Fruit fly (Drosophila melanogaster): Measurements from ENCODE around the gene Prx6a.

The Prx6a gene

DNA sequence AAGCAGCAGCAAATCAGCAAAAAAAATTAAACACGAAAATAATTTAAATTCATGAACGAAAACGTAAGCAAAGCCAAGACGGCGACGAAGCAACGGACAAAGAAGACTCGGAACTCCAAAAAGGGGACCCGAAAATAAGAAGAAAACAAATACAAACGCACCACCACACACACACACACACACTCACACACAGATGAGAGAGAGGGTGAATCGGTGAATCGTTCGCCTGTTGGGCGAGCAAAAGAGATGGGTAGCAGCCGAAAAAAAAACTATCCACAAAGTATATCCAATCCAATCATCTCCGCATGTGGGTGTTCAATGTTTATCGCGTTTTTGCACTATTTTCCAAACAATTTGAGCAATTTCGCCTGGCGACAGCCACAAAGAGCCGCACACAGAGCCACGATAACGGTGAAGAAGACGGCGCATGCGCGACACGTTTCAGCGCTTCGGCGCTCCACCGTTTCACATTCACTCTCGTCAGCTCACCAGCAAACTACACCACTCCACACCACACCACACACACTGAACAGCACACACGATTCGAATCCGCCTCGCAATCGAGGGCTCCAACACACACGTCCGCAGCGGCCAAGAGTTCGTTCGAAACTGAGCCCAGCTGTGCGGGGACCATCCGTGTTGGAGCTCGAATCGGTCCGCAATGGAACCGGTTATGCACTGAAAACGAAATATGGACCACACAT is 48.2 kb downstream of the Prx6a start, which contains the start of gene Duox:
Gene Duox, minus strand, starts transcription at position 612 of the 704 bp plus-strand sequence.
- TF ChIP-seq Hr78 (GFP tag; optimal IDR thresholded peaks at IDR 0.05) (no peak), Dfd (GFP tag; optimal IDR thresholded peaks at IDR 0.05) (no peak), pan (optimal IDR thresholded peaks at IDR 0.05) (no peak), foxo (GFP tag; optimal IDR thresholded peaks at IDR 0.05) (no peak), Hr83 (GFP tag; optimal IDR thresholded peaks at IDR 0.05; ENCODE audit: poor library complexity, severe bottlenecking) (peak; percentile 74), Abd-B (GFP tag; optimal IDR thresholded peaks at IDR 0.05) (no peak), psq (GFP tag; optimal IDR thresholded peaks at IDR 0.05) (peak; percentile 89), br (GFP tag; optimal IDR thresholded peaks at IDR 0.05) (no peak), Vsx2 (GFP tag; optimal IDR thresholded peaks at IDR 0.05; ENCODE audit: partially characterized antibody) (peak; percentile 7), ey (GFP tag; optimal IDR thresholded peaks at IDR 0.05) (no peak), dmrt93B (GFP tag; optimal IDR thresholded peaks at IDR 0.05) (no peak), Dif (GFP tag; optimal IDR thresholded peaks at IDR 0.05; ENCODE audit: partially characterized antibody) (peak; percentile 78), jim (GFP tag; optimal IDR thresholded peaks at IDR 0.05) (peak; percentile 45), dl (GFP tag; optimal IDR thresholded peaks at IDR 0.05; ENCODE audit: insufficient read depth in 1 of 2, partially characterized antibody in 2 of 2) (peak; percentile 12 to 32)

All from whole organism, wandering third instar larva.